Fruit fly (Drosophila melanogaster) whole organism, embryonic: Measurements from ENCODE around the gene Dph3.

Source experiments
- Antp ChIP-seq: fragments of 200-800 bp; sonication (Bioruptor generic); optimal IDR thresholded peaks from 3 replicates; lab custom pipeline; 2016; ENCODE audit warnings: missing biosample characterization, missing genetic modification characterization
- CG11247 ChIP-seq: fragments of 200-800 bp; sonication (Bioruptor generic); IDR thresholded peaks from 2 replicates; pipeline ENCODE4 v1.3.6; 2022; ENCODE audit warnings: missing biosample characterization, missing genetic modification characterization
- CG11398 ChIP-seq: fragments of 200-800 bp; sonication (Bioruptor generic); optimal IDR thresholded peaks from 2 replicates; lab custom pipeline; 2016; ENCODE audit warnings: missing biosample characterization, missing genetic modification characterization
- CG12104 ChIP-seq: fragments of 200-800 bp; sonication (Bioruptor generic); optimal IDR thresholded peaks from 3 replicates; lab custom pipeline; 2016; ENCODE audit warnings: missing biosample characterization, missing genetic modification characterization
- CG12659 ChIP-seq: fragments of 200-800 bp; sonication (Bioruptor generic); optimal IDR thresholded peaks from 3 replicates; lab custom pipeline; 2017; ENCODE audit warnings: mild to moderate bottlenecking, missing biosample characterization, missing genetic modification reagents, missing genetic modification characterization
- CG13424 ChIP-seq: fragments of 200-800 bp; sonication (Bioruptor generic); optimal IDR thresholded peaks from 2 replicates; lab custom pipeline; 2019; ENCODE audit warnings: missing biosample characterization, mild to moderate bottlenecking, missing genetic modification characterization, moderate library complexity
- CG15601 ChIP-seq: fragments of 200-800 bp; sonication (Bioruptor generic); optimal IDR thresholded peaks from 3 replicates; lab custom pipeline; 2019; ENCODE audit warnings: missing biosample characterization, mild to moderate bottlenecking, missing genetic modification characterization, moderate library complexity
- CG17361 ChIP-seq: fragments of 200-800 bp; sonication (Bioruptor generic); IDR thresholded peaks from 3 replicates; pipeline ENCODE4 v1.3.6; 2022; ENCODE audit warnings: missing biosample characterization, missing genetic modification characterization
- CG17912 ChIP-seq: fragments of 200-800 bp; sonication (Bioruptor generic); optimal IDR thresholded peaks from 2 replicates; lab custom pipeline; 2018; ENCODE audit warnings: missing biosample characterization, mild to moderate bottlenecking, missing genetic modification characterization
- CG18011 ChIP-seq: fragments of 200-800 bp; sonication (Bioruptor generic); optimal IDR thresholded peaks from 2 replicates; lab custom pipeline; 2017; ENCODE audit warnings: missing biosample characterization, missing genetic modification characterization, mild to moderate bottlenecking, moderate library complexity, missing genotype
- CG2120 ChIP-seq: fragments of 200-800 bp; sonication (Bioruptor generic); optimal IDR thresholded peaks from 3 replicates; lab custom pipeline; 2016; ENCODE audit warnings: missing biosample characterization, missing genetic modification characterization
- CG2202 ChIP-seq: fragments of 200-800 bp; sonication (Bioruptor generic); optimal IDR thresholded peaks from 2 replicates; lab custom pipeline; 2018; ENCODE audit warnings: missing biosample characterization, mild to moderate bottlenecking, missing genetic modification characterization
- CG30020 ChIP-seq: fragments of 200-800 bp; optimal IDR thresholded peaks from 2 replicates; lab custom pipeline; 2019; ENCODE audit warnings: missing biosample characterization, mild to moderate bottlenecking, missing genetic modification characterization, moderate library complexity
- CG30431 ChIP-seq: fragments of 200-800 bp; sonication (Bioruptor generic); optimal IDR thresholded peaks from 2 replicates; lab custom pipeline; 2017; ENCODE audit warnings: missing biosample characterization, missing genetic modification characterization
- CG31441 ChIP-seq: fragments of 200-800 bp; sonication (Bioruptor generic); IDR thresholded peaks from 2 replicates; pipeline ENCODE4 v1.3.6; 2022; ENCODE audit warnings: missing biosample characterization, missing genetic modification characterization
- CG32532 ChIP-seq: fragments of 200-800 bp; sonication (Bioruptor generic); IDR thresholded peaks from 2 replicates; pipeline ENCODE4 v1.3.6; 2022; ENCODE audit warnings: missing biosample characterization, missing genetic modification characterization
- CG32767 ChIP-seq: fragments of 200-800 bp; sonication (Bioruptor generic); IDR thresholded peaks from 2 replicates; pipeline ENCODE4 v1.3.6; 2022; ENCODE audit warnings: missing biosample characterization, missing genetic modification characterization
- CG33557 ChIP-seq: fragments of 200-800 bp; sonication (Bioruptor generic); optimal IDR thresholded peaks from 2 replicates; lab custom pipeline; 2019; ENCODE audit warnings: missing biosample characterization, mild to moderate bottlenecking, missing genetic modification characterization, moderate library complexity
- CG5180 ChIP-seq: fragments of 200-800 bp; sonication (Bioruptor generic); optimal IDR thresholded peaks from 3 replicates; lab custom pipeline; 2017; ENCODE audit warnings: missing biosample characterization, missing genetic modification characterization, mild to moderate bottlenecking, moderate library complexity, missing genetic modification reagents
- CG7839 ChIP-seq: fragments of 200-800 bp; sonication (Bioruptor generic); optimal IDR thresholded peaks from 3 replicates; lab custom pipeline; 2018; ENCODE audit warnings: missing biosample characterization, mild to moderate bottlenecking, missing genetic modification characterization, moderate library complexity
- CG7928 ChIP-seq: fragments of 200-800 bp; sonication (Bioruptor generic); optimal IDR thresholded peaks from 2 replicates; lab custom pipeline; 2017; ENCODE audit warnings: missing biosample characterization, mild to moderate bottlenecking, missing genetic modification characterization
- CG8924 ChIP-seq: fragments of 200-800 bp; optimal IDR thresholded peaks from 3 replicates; lab custom pipeline; 2019; ENCODE audit warnings: missing biosample characterization, mild to moderate bottlenecking, missing genetic modification characterization, moderate library complexity
- CG9797 ChIP-seq: fragments of 200-800 bp; sonication (Bioruptor generic); optimal IDR thresholded peaks from 3 replicates; lab custom pipeline; 2018; ENCODE audit warnings: missing biosample characterization, mild to moderate bottlenecking, missing genetic modification characterization
- CHES-1-like ChIP-seq: fragments of 200-800 bp; sonication (Bioruptor generic); optimal IDR thresholded peaks from 2 replicates; lab custom pipeline; 2016; ENCODE audit warnings: missing biosample characterization, missing genetic modification characterization
- E2f2 ChIP-seq: fragments of 200-800 bp; sonication (Bioruptor generic); IDR thresholded peaks from 2 replicates; pipeline ENCODE4 v1.3.6; 2022; ENCODE audit warnings: missing biosample characterization, missing genetic modification characterization
- Hmr ChIP-seq: fragments of 200-800 bp; sonication (Bioruptor generic); optimal IDR thresholded peaks from 3 replicates; lab custom pipeline; 2017; ENCODE audit warnings: mild to moderate bottlenecking, missing biosample characterization, missing genetic modification reagents, missing genetic modification characterization
- Max ChIP-seq: fragments of 200-800 bp; sonication (Bioruptor generic); optimal IDR thresholded peaks from 2 replicates; lab custom pipeline; 2016; ENCODE audit warnings: missing biosample characterization, mild to moderate bottlenecking, missing genetic modification characterization
- Myb ChIP-seq: fragments of 200-800 bp; sonication (Bioruptor generic); optimal IDR thresholded peaks from 2 replicates; lab custom pipeline; 2016; ENCODE audit warnings: missing biosample characterization, missing genetic modification characterization
- Nf-YB ChIP-seq: fragments of 200-800 bp; sonication (Bioruptor generic); optimal IDR thresholded peaks from 3 replicates; lab custom pipeline; 2019; ENCODE audit warnings: missing biosample characterization, mild to moderate bottlenecking, missing genetic modification characterization, moderate library complexity
- Sin3A ChIP-seq: fragments of >200 bp; optimal IDR thresholded peaks from 2 replicates; lab custom pipeline; 2018
- Sox102F ChIP-seq: fragments of 200-800 bp; sonication (Bioruptor generic); optimal IDR thresholded peaks from 2 replicates; lab custom pipeline; 2018; ENCODE audit warnings: missing biosample characterization, mild to moderate bottlenecking, missing genetic modification characterization, moderate library complexity
- ac ChIP-seq: fragments of 200-800 bp; sonication (Bioruptor generic); optimal IDR thresholded peaks from 3 replicates; lab custom pipeline; 2017; ENCODE audit warnings: missing biosample characterization, mild to moderate bottlenecking, missing genetic modification characterization
- az2 ChIP-seq: fragments of 200-800 bp; sonication (Bioruptor generic); optimal IDR thresholded peaks from 3 replicates; lab custom pipeline; 2016; ENCODE audit warnings: missing biosample characterization, missing genetic modification characterization
- da ChIP-seq: fragments of 200-800 bp; sonication (Bioruptor generic); optimal IDR thresholded peaks from 2 replicates; lab custom pipeline; 2016; ENCODE audit warnings: missing biosample characterization, missing genetic modification characterization
- emc ChIP-seq: fragments of 200-800 bp; sonication (Bioruptor generic); optimal IDR thresholded peaks from 2 replicates; lab custom pipeline; 2016; ENCODE audit warnings: missing biosample characterization, missing genetic modification characterization
- fd64A ChIP-seq: fragments of 200-800 bp; sonication (Bioruptor generic); optimal IDR thresholded peaks from 3 replicates; lab custom pipeline; 2018; ENCODE audit warnings: missing biosample characterization, mild to moderate bottlenecking, missing genetic modification characterization
- gfzf ChIP-seq: fragments of 200-800 bp; sonication (Bioruptor generic); optimal IDR thresholded peaks from 2 replicates; lab custom pipeline; 2016; ENCODE audit warnings: missing biosample characterization, mild to moderate bottlenecking, missing genetic modification characterization, moderate library complexity
- grau ChIP-seq: fragments of 200-800 bp; optimal IDR thresholded peaks from 3 replicates; lab custom pipeline; 2019; ENCODE audit warnings: missing biosample characterization, mild to moderate bottlenecking, missing genetic modification characterization, moderate library complexity
- h ChIP-seq: fragments of >200 bp; optimal IDR thresholded peaks from 2 replicates; lab custom pipeline; 2017
- lov ChIP-seq, 2 experiments: fragments of 200-800 bp in 1 of 2; fragments of >200 bp in 1 of 2; sonication (Bioruptor generic) in 1 of 2; IDR thresholded peaks in 1 of 2; optimal IDR thresholded peaks in 1 of 2; 2 replicates in 1 of 2; 3 replicates in 1 of 2; pipeline versions ENCODE4 v1.3.6 to Lab custom; 2017 to 2022; ENCODE audit warnings: missing biosample characterization in 1 of 2, missing genetic modification characterization in 1 of 2
- pb ChIP-seq: fragments of 200-800 bp; sonication (Bioruptor generic); optimal IDR thresholded peaks from 3 replicates; lab custom pipeline; 2016; ENCODE audit warnings: missing biosample characterization, missing genetic modification characterization
- pho ChIP-seq: fragments of 200-800 bp; sonication (Bioruptor generic); optimal IDR thresholded peaks from 2 replicates; lab custom pipeline; 2016; ENCODE audit warnings: missing biosample characterization, missing genetic modification characterization
- pros ChIP-seq: fragments of 200-800 bp; sonication (Bioruptor generic); optimal IDR thresholded peaks from 3 replicates; lab custom pipeline; 2019; ENCODE audit warnings: missing biosample characterization, mild to moderate bottlenecking, missing genetic modification characterization, moderate library complexity
- pum ChIP-seq: fragments of 200-800 bp; sonication (Bioruptor generic); optimal IDR thresholded peaks from 2 replicates; lab custom pipeline; 2016; ENCODE audit warnings: missing biosample characterization, missing genetic modification characterization
- sens-2 ChIP-seq: fragments of 200-800 bp; sonication (Bioruptor generic); IDR thresholded peaks from 2 replicates; pipeline ENCODE4 v1.3.6; 2022; ENCODE audit warnings: missing biosample characterization, missing genetic modification characterization
- sima ChIP-seq: fragments of 200-800 bp; sonication (Bioruptor generic); optimal IDR thresholded peaks from 2 replicates; lab custom pipeline; 2016; ENCODE audit warnings: missing biosample characterization, missing genetic modification characterization
- sna ChIP-seq: fragments of 200-800 bp; sonication (Bioruptor generic); IDR thresholded peaks from 2 replicates; pipeline ENCODE4 v1.3.6; 2022; ENCODE audit warnings: missing biosample characterization, missing genetic modification characterization; ENCODE audit not compliant: partially characterized antibody
- tap ChIP-seq: fragments of 200-800 bp; optimal IDR thresholded peaks from 3 replicates; lab custom pipeline; 2019; ENCODE audit warnings: missing biosample characterization, mild to moderate bottlenecking, missing genetic modification characterization, moderate library complexity
- toy ChIP-seq: fragments of 200-800 bp; sonication (Bioruptor generic); IDR thresholded peaks from 2 replicates; pipeline ENCODE4 v1.3.6; 2022; ENCODE audit warnings: missing biosample characterization, missing genetic modification characterization
- vfl ChIP-seq: fragments of 200-800 bp; sonication (Bioruptor generic); optimal IDR thresholded peaks from 2 replicates; lab custom pipeline; 2016; ENCODE audit warnings: missing biosample characterization, missing genetic modification characterization
- vnd ChIP-seq: fragments of 200-800 bp; sonication (Bioruptor generic); IDR thresholded peaks from 3 replicates; pipeline ENCODE4 v1.3.6; 2022; ENCODE audit warnings: missing biosample characterization, missing genetic modification characterization; ENCODE audit not compliant: partially characterized antibody

Gene Dph3

DNA sequence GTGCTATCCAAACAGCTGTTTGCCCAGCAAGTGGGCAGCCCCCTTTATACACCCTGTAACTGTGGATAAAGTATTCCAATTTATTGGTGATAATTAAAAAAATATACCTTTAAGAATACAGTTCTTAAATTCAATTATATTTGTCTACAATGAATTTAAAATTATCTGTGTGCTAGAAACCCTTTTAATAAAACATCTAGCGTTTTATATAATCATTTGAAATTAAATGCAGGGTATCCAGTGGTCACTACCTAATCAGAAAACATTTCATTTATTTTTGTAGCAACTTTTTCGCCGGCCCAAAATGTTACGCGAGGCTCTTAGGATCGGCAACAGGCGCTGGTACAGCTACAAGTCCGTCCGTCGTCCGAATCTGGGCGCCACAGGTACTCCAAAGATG, 5.2 kb upstream of the Dph3 start, which contains the start of gene CG17726 (continued):
- TF ChIP-seq pb (GFP tag; lab: Kevin White, UChicago) = peak; percentile 57
- TF ChIP-seq CG17361 (GFP tag; lab: Robert Waterston, UW) = peak; percentile 97
- TF ChIP-seq CG30431 (GFP tag; lab: Kevin White, UChicago) = peak; percentile 91
- peak; percentile 98 for TF ChIP-seq CG12659 (GFP tag; lab: Kevin White, UChicago)
- TF ChIP-seq CG13424 (tag; lab: Kevin White, UChicago) = peak; percentile 99
- TF ChIP-seq CG31441 (GFP tag; lab: Robert Waterston, UW) = peak; percentile 98
- peak; percentile 12 for TF ChIP-seq CG9797 (GFP tag; lab: Kevin White, UChicago)
- peak; percentile 3 for TF ChIP-seq fd64A
- TF ChIP-seq grau (tag; lab: Kevin White, UChicago) = peak; percentile 97
- peak; percentile 89 for TF ChIP-seq Nf-YB (GFP tag; lab: Kevin White, UChicago)
- TF ChIP-seq CG32767 (GFP tag; lab: Robert Waterston, UW) = peak; percentile 98
- TF ChIP-seq pho (GFP tag; lab: Kevin White, UChicago) = peak; percentile 87
- no peak for TF ChIP-seq Sin3A (lab: Kevin White, UChicago)
- TF ChIP-seq toy (GFP tag; lab: Robert Waterston, UW) = peak; percentile 91
- peak; percentile 97 for TF ChIP-seq CG15601 (tag; lab: Kevin White, UChicago)
- peak; percentile 99 for TF ChIP-seq CG7839 (tag; lab: Kevin White, UChicago)
- TF ChIP-seq pros = peak; percentile 38
- peak; percentile 95 for TF ChIP-seq CG2202 (tag; lab: Kevin White, UChicago)
- TF ChIP-seq sna = no peak
- TF ChIP-seq lov (optimal IDR thresholded peaks at IDR 0.05; lab: Kevin White, UChicago) = no peak
- TF ChIP-seq lov (GFP tag; IDR thresholded peaks at IDR 0.05; lab: Robert Waterston, UW) = peak; percentile 98
- peak; percentile 87 for TF ChIP-seq CG30020 (tag; lab: Kevin White, UChicago)
- peak; percentile 82 for TF ChIP-seq CG11398 (GFP tag; lab: Kevin White, UChicago)
- peak; percentile 97 for TF ChIP-seq CG33557
- TF ChIP-seq CG5180 (GFP tag; lab: Kevin White, UChicago) = no peak
- no peak for TF ChIP-seq h (lab: Kevin White, UChicago)
- peak; percentile 92 for TF ChIP-seq ac (GFP tag; lab: Kevin White, UChicago)
- peak; percentile 88 for TF ChIP-seq pum
- peak; percentile 66 for TF ChIP-seq sima (GFP tag; lab: Kevin White, UChicago)
- peak; percentile 65 for TF ChIP-seq CG7928 (GFP tag; lab: Kevin White, UChicago)
- peak; percentile 80 for TF ChIP-seq Antp (GFP tag; lab: Kevin White, UChicago)
- peak; percentile 96 for TF ChIP-seq CG11247 (GFP tag; lab: Robert Waterston, UW)
- TF ChIP-seq CHES-1-like (GFP tag; lab: Kevin White, UChicago) = peak; percentile 84
- TF ChIP-seq Hmr (GFP tag; lab: Kevin White, UChicago) = no peak
- peak; percentile 88 for TF ChIP-seq vfl (GFP tag; lab: Kevin White, UChicago)
- TF ChIP-seq E2f2 (GFP tag; lab: Robert Waterston, UW) = peak; percentile 87
- peak; percentile 94 for TF ChIP-seq Max
- peak; percentile 97 for TF ChIP-seq sens-2 (GFP tag; lab: Robert Waterston, UW)
- peak; percentile 83 for TF ChIP-seq CG18011 (GFP tag; lab: Kevin White, UChicago)
- peak; percentile 89 for TF ChIP-seq CG12104
- peak; percentile 98 for TF ChIP-seq CG32532
- TF ChIP-seq Sox102F (GFP tag; lab: Kevin White, UChicago) = peak; percentile 99
- TF ChIP-seq az2 (GFP tag; lab: Kevin White, UChicago) = peak; percentile 98
- no peak for TF ChIP-seq vnd (GFP tag; lab: Robert Waterston, UW)
- peak; percentile 97 for TF ChIP-seq CG2120
- TF ChIP-seq da (GFP tag; lab: Kevin White, UChicago) = peak; percentile 88
- peak; percentile 54 for TF ChIP-seq emc (GFP tag; lab: Kevin White, UChicago)
- peak; percentile 99 for TF ChIP-seq CG8924 (tag; lab: Kevin White, UChicago)
- TF ChIP-seq gfzf (GFP tag; lab: Kevin White, UChicago) = peak; percentile 20
- peak; percentile 98 for TF ChIP-seq tap (tag; lab: Kevin White, UChicago)
- TF ChIP-seq Myb = peak; percentile 61
- TF ChIP-seq CG17912 (GFP tag; lab: Kevin White, UChicago) = peak; percentile 87
